Fruit fly (Drosophila melanogaster) whole organism, prepupa: ENCODE measurements around the gene SclA.

Source experiments
- CG10631 ChIP-seq: fragments of 200-800 bp; sonication (Bioruptor generic); optimal IDR thresholded peaks from 2 replicates; lab custom pipeline; 2016; ENCODE audit warnings: missing biosample characterization, missing genetic modification characterization
- CG31627 ChIP-seq: fragments of 200-800 bp; sonication (Bioruptor generic); optimal IDR thresholded peaks from 3 replicates; lab custom pipeline; 2016; ENCODE audit warnings: missing biosample characterization, missing genetic modification characterization
- CG6792 ChIP-seq: fragments of 200-800 bp; sonication (Bioruptor generic); optimal IDR thresholded peaks from 3 replicates; lab custom pipeline; 2016; ENCODE audit warnings: missing biosample characterization, missing genetic modification characterization
- CG6854 ChIP-seq: fragments of 200-800 bp; sonication (Bioruptor generic); optimal IDR thresholded peaks from 2 replicates; lab custom pipeline; 2017; ENCODE audit warnings: missing biosample characterization, mild to moderate bottlenecking, missing genetic modification characterization
- CG8632 ChIP-seq: fragments of 200-800 bp; sonication (Bioruptor generic); optimal IDR thresholded peaks from 3 replicates; lab custom pipeline; 2016; ENCODE audit warnings: missing biosample characterization, missing genetic modification characterization
- Ets21C ChIP-seq: fragments of 200-800 bp; sonication (Bioruptor generic); optimal IDR thresholded peaks from 3 replicates; lab custom pipeline; 2016; ENCODE audit warnings: missing biosample characterization, missing genetic modification characterization
- Gug ChIP-seq: fragments of 200-800 bp; sonication (Bioruptor generic); IDR thresholded peaks from 2 replicates; pipeline ENCODE4 v1.3.6; 2022; ENCODE audit warnings: missing biosample characterization, missing genetic modification characterization
- Lpt ChIP-seq: fragments of 200-800 bp; sonication (Bioruptor generic); optimal IDR thresholded peaks from 3 replicates; lab custom pipeline; 2016; ENCODE audit warnings: missing biosample characterization, missing genetic modification characterization
- Smox ChIP-seq: fragments of 200-800 bp; sonication (Bioruptor generic); optimal IDR thresholded peaks from 3 replicates; lab custom pipeline; 2016; ENCODE audit warnings: missing biosample characterization, missing genetic modification characterization
- dac ChIP-seq: fragments of 200-800 bp; sonication (Bioruptor generic); optimal IDR thresholded peaks from 2 replicates; lab custom pipeline; 2017; ENCODE audit warnings: missing biosample characterization, mild to moderate bottlenecking, missing genetic modification characterization

DNA sequence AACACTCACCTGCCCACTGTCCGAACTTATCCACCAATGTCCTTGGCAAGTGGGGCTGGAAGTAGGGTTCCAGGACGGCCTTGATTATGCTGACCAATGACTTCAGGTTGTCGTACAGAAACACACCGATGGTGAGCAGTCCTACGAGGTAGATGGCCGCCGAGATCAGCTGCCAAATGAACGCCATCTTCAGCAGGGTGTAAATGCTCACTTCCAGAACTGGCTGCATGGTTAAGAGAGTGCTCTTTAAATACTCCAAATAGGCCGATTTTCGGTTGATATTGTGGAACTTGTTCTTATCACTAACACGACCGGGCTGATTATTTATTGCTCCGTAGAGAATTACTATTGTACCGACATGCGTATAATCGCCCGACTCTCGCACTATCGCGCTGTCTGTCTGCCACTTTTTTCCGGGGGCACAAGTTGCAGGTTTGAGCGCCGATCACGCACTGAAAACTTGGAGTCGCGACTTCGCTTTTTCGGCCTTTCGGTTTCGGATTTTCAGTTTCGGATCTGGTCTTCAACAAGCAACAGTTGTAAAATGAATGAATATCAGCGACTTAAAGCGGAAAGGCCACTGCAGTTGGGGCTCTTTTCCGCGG, 9.1 kb downstream of the SclA start:
- TF ChIP-seq CG10631 (GFP tag; lab: Kevin White, UChicago) (no peak), Ets21C (GFP tag; lab: Kevin White, UChicago) (no peak), Smox (no peak), CG6792 (no peak), CG6854 (GFP tag; lab: Kevin White, UChicago) (no peak), CG31627 (GFP tag; lab: Kevin White, UChicago) (no peak), Lpt (GFP tag; lab: Kevin White, UChicago) (no peak), Gug (no peak), dac (GFP tag; lab: Kevin White, UChicago) (no peak), CG8632 (GFP tag; lab: Kevin White, UChicago) (no peak)
